Worm (Caenorhabditis elegans): ENCODE measurements around the gene F56D2.2.

DNA sequence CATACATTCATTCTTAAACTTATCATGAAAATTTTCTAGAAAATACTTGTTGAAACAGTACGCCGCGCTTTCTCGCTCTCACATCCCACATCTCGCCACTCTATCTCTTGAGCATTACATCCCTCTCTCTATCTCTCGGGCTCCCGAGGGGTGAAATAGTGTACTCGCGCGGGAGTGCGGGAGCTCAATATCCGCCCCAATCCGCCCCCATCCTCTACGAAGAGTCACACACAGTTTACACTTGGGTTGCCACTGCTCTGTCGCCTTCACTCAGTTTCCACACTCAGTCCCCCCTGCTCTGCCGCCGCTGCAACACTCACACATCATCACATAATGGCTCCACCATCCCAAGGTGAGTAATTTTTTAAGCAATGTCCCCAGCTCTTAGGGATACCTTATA, 22.3 kb upstream of the F56D2.2 start, which contains the start of gene mlc-3:
- TF ChIP-seq T22C8.4 (GFP tag; IDR thresholded peaks at IDR 0.05) = no peak
- peak; percentile 69; the same call in 1 of the 2 replicates for TF ChIP-seq flt-1 (GFP tag; IDR thresholded peaks at IDR 0.05)
- TF ChIP-seq ztf-29 (GFP tag; IDR thresholded peaks at IDR 0.05) = no peak
- TF ChIP-seq cog-1 (tag; optimal IDR thresholded peaks at IDR 0.05) = no peak
- TF ChIP-seq tab-1 (GFP tag; IDR thresholded peaks at IDR 0.05) = no peak
- TF ChIP-seq klf-2 (GFP tag; conservative IDR thresholded peaks at IDR 0.05) = no peak
- no peak for TF ChIP-seq med-1 (GFP tag; optimal IDR thresholded peaks at IDR 0.05; ENCODE audit: insufficient read depth)
- TF ChIP-seq ref-1 (GFP tag; conservative IDR thresholded peaks at IDR 0.05) = no peak

All from whole organism, midembryonic.